Fruit fly (Drosophila melanogaster): ENCODE measurements around the gene CG6607.

dm6 chr3R:24503627-24504026 lies 24.2 kb upstream of the CG6607 start:
- TF ChIP-seq cic (GFP tag; optimal IDR thresholded peaks at IDR 0.05) = no peak
- TF ChIP-seq kay (GFP tag; ENCODE audit: borderline replicate concordance) = no peak
- TF ChIP-seq CG7101 (tag; optimal IDR thresholded peaks at IDR 0.05) = no peak
- no peak for TF ChIP-seq CG7045 (GFP tag; optimal IDR thresholded peaks at IDR 0.05)
- no peak for TF ChIP-seq Crg-1 (GFP tag; optimal IDR thresholded peaks at IDR 0.05)
- no peak for TF ChIP-seq ovo (GFP tag; optimal IDR thresholded peaks at IDR 0.05)
- no peak for TF ChIP-seq bab1 (GFP tag; optimal IDR thresholded peaks at IDR 0.05)
- TF ChIP-seq CG12768 (GFP tag; optimal IDR thresholded peaks at IDR 0.05) = no peak
- no peak for TF ChIP-seq tj (GFP tag; optimal IDR thresholded peaks at IDR 0.05)
- TF ChIP-seq toe (GFP tag; optimal IDR thresholded peaks at IDR 0.05) = no peak
- TF ChIP-seq CG1620 (GFP tag; optimal IDR thresholded peaks at IDR 0.05) = no peak
- no peak for TF ChIP-seq CG5204 (GFP tag; optimal IDR thresholded peaks at IDR 0.05)
- no peak for TF ChIP-seq cnc (optimal IDR thresholded peaks at IDR 0.05)
- TF ChIP-seq CG14711 (tag; optimal IDR thresholded peaks at IDR 0.05) = no peak
